Fruit fly (Drosophila melanogaster) whole organism, embryonic: ENCODE data around the gene CG33120.

ENCODE experiments used
- Antp ChIP-seq: fragments of 200-800 bp; sonication (Bioruptor generic); optimal IDR thresholded peaks from 3 replicates; lab custom pipeline; 2016; ENCODE audit warnings: missing biosample characterization, missing genetic modification characterization
- B-H2 ChIP-seq: fragments of 200-800 bp; sonication (Bioruptor generic); optimal IDR thresholded peaks from 2 replicates; lab custom pipeline; 2018; ENCODE audit warnings: missing biosample characterization, mild to moderate bottlenecking, missing genetic modification characterization
- CG10565 ChIP-seq: fragments of 200-800 bp; sonication (Bioruptor generic); optimal IDR thresholded peaks from 3 replicates; lab custom pipeline; 2016; ENCODE audit warnings: missing biosample characterization, mild to moderate bottlenecking, missing genetic modification characterization
- CG10654 ChIP-seq: fragments of 200-800 bp; sonication (Bioruptor generic); optimal IDR thresholded peaks from 2 replicates; lab custom pipeline; 2016; ENCODE audit warnings: missing biosample characterization, missing genetic modification characterization
- CG13287 ChIP-seq: fragments of 200-800 bp; sonication (Bioruptor generic); IDR thresholded peaks from 2 replicates; pipeline ENCODE4 v1.3.6; 2022; ENCODE audit warnings: missing biosample characterization, missing genetic modification characterization; ENCODE audit not compliant: partially characterized antibody
- CG13296 ChIP-seq: fragments of 200-800 bp; sonication (Bioruptor generic); optimal IDR thresholded peaks from 3 replicates; lab custom pipeline; 2018; ENCODE audit warnings: missing biosample characterization, mild to moderate bottlenecking, missing genetic modification characterization
- CG14667 ChIP-seq: fragments of 200-800 bp; sonication (Bioruptor generic); IDR thresholded peaks from 2 replicates; pipeline ENCODE4 v1.3.6; 2022; ENCODE audit warnings: missing biosample characterization, missing genetic modification characterization
- CG1603 ChIP-seq: fragments of 200-800 bp; sonication (Bioruptor generic); optimal IDR thresholded peaks from 2 replicates; lab custom pipeline; 2019; ENCODE audit warnings: missing biosample characterization, mild to moderate bottlenecking, missing genetic modification characterization, moderate library complexity
- CG16863 ChIP-seq: fragments of 200-800 bp; sonication (Bioruptor generic); optimal IDR thresholded peaks from 3 replicates; lab custom pipeline; 2016; ENCODE audit warnings: missing biosample characterization, missing genetic modification characterization
- CG17568 ChIP-seq: fragments of 200-800 bp; sonication (Bioruptor generic); optimal IDR thresholded peaks from 2 replicates; lab custom pipeline; 2018; ENCODE audit warnings: missing biosample characterization, mild to moderate bottlenecking, missing genetic modification characterization, moderate library complexity
- CG2678 ChIP-seq: fragments of 200-800 bp; sonication (Bioruptor generic); optimal IDR thresholded peaks from 3 replicates; lab custom pipeline; 2019; ENCODE audit warnings: missing biosample characterization, mild to moderate bottlenecking, missing genetic modification characterization, moderate library complexity
- CG32532 ChIP-seq: fragments of 200-800 bp; sonication (Bioruptor generic); IDR thresholded peaks from 2 replicates; pipeline ENCODE4 v1.3.6; 2022; ENCODE audit warnings: missing biosample characterization, missing genetic modification characterization
- CG34224 ChIP-seq: fragments of 200-800 bp; sonication (Bioruptor generic); IDR thresholded peaks from 3 replicates; pipeline ENCODE4 v1.3.6; 2022; ENCODE audit warnings: missing biosample characterization, missing genetic modification characterization; ENCODE audit not compliant: partially characterized antibody
- CG3847 ChIP-seq: fragments of 200-800 bp; sonication (Bioruptor generic); IDR thresholded peaks from 2 replicates; pipeline ENCODE4 v1.3.6; 2022; ENCODE audit warnings: missing biosample characterization, missing genetic modification characterization
- CG4328 ChIP-seq: fragments of 200-800 bp; sonication (Bioruptor generic); optimal IDR thresholded peaks from 3 replicates; lab custom pipeline; 2017; ENCODE audit warnings: missing biosample characterization, missing genetic modification reagents, missing genetic modification characterization
- CG4707 ChIP-seq: fragments of 200-800 bp; sonication (Bioruptor generic); optimal IDR thresholded peaks from 2 replicates; lab custom pipeline; 2018; ENCODE audit warnings: missing biosample characterization, mild to moderate bottlenecking, missing genetic modification characterization, moderate library complexity
- CG6254 ChIP-seq: fragments of 200-800 bp; sonication (Bioruptor generic); optimal IDR thresholded peaks from 3 replicates; lab custom pipeline; 2017; ENCODE audit warnings: mild to moderate bottlenecking, missing biosample characterization, missing genetic modification reagents, missing genetic modification characterization
- CG6654 ChIP-seq: fragments of 200-800 bp; sonication (Bioruptor generic); optimal IDR thresholded peaks from 2 replicates; lab custom pipeline; 2017; ENCODE audit warnings: missing biosample characterization, mild to moderate bottlenecking, missing genetic modification characterization
- CG6683 ChIP-seq: fragments of 200-800 bp; sonication (Bioruptor generic); optimal IDR thresholded peaks from 2 replicates; lab custom pipeline; 2017; ENCODE audit warnings: missing biosample characterization, mild to moderate bottlenecking, missing genetic modification characterization, missing genetic modification reagents
- CG9727 ChIP-seq: fragments of 200-800 bp; sonication (Bioruptor generic); optimal IDR thresholded peaks from 3 replicates; lab custom pipeline; 2017; ENCODE audit warnings: missing biosample characterization, mild to moderate bottlenecking, missing genetic modification characterization
- CrebB ChIP-seq: fragments of 200-800 bp; sonication (Bioruptor generic); optimal IDR thresholded peaks from 3 replicates; lab custom pipeline; 2018; ENCODE audit warnings: missing biosample characterization, mild to moderate bottlenecking, missing genetic modification characterization
- D19B ChIP-seq: fragments of 200-800 bp; sonication (Bioruptor generic); optimal IDR thresholded peaks from 2 replicates; lab custom pipeline; 2017; ENCODE audit warnings: missing biosample characterization, mild to moderate bottlenecking, missing genetic modification characterization
- H15 ChIP-seq: fragments of 200-800 bp; sonication (Bioruptor generic); IDR thresholded peaks from 3 replicates; pipeline ENCODE4 v1.3.6; 2022; ENCODE audit warnings: missing biosample characterization, missing genetic modification characterization
- Lim3 ChIP-seq: fragments of 200-800 bp; sonication (Bioruptor generic); IDR thresholded peaks from 2 replicates; pipeline ENCODE4 v1.3.6; 2022; ENCODE audit warnings: missing biosample characterization, missing genetic modification characterization
- Opbp ChIP-seq: fragments of 200-800 bp; sonication (Bioruptor generic); IDR thresholded peaks from 3 replicates; pipeline ENCODE4 v1.3.6; 2022; ENCODE audit warnings: missing biosample characterization, missing genetic modification characterization; ENCODE audit not compliant: partially characterized antibody
- Side ChIP-seq: fragments of 200-800 bp; sonication (Bioruptor generic); optimal IDR thresholded peaks from 2 replicates; lab custom pipeline; 2016; ENCODE audit warnings: missing biosample characterization, missing genetic modification characterization
- Sox102F ChIP-seq: fragments of 200-800 bp; sonication (Bioruptor generic); optimal IDR thresholded peaks from 2 replicates; lab custom pipeline; 2018; ENCODE audit warnings: missing biosample characterization, mild to moderate bottlenecking, missing genetic modification characterization, moderate library complexity
- Sry-δ ChIP-seq: fragments of 200-800 bp; sonication (Bioruptor generic); optimal IDR thresholded peaks from 2 replicates; lab custom pipeline; 2016; ENCODE audit warnings: missing biosample characterization, missing genetic modification characterization
- Xbp1 ChIP-seq: fragments of 200-800 bp; sonication (Bioruptor generic); optimal IDR thresholded peaks from 3 replicates; lab custom pipeline; 2016; ENCODE audit warnings: missing biosample characterization, mild to moderate bottlenecking, missing genetic modification characterization
- ap ChIP-seq: fragments of 200-800 bp; sonication (Bioruptor generic); IDR thresholded peaks from 2 replicates; pipeline ENCODE4 v1.3.6; 2022; ENCODE audit warnings: missing biosample characterization, missing genetic modification characterization
- bowl ChIP-seq: fragments of 200-800 bp; sonication (Bioruptor generic); IDR thresholded peaks from 2 replicates; pipeline ENCODE4 v1.3.6; 2022; ENCODE audit warnings: missing biosample characterization, missing genetic modification characterization
- cad ChIP-seq: fragments of >200 bp; optimal IDR thresholded peaks from 2 replicates; lab custom pipeline; 2017; ENCODE audit warnings: missing biosample characterization, missing genetic modification characterization
- dmrt11E ChIP-seq: fragments of 200-800 bp; sonication (Bioruptor generic); optimal IDR thresholded peaks from 3 replicates; lab custom pipeline; 2018; ENCODE audit warnings: missing biosample characterization, mild to moderate bottlenecking, missing genetic modification characterization, moderate library complexity
- dpn ChIP-seq, 2 experiments: fragments of 200-800 bp; sonication (Bioruptor generic); optimal IDR thresholded peaks; 3 replicates each; lab custom pipeline; 2016; ENCODE audit warnings: missing biosample characterization in 2 of 2, missing genetic modification characterization in 2 of 2
- knrl ChIP-seq: fragments of 200-800 bp; sonication (Bioruptor generic); IDR thresholded peaks from 3 replicates; pipeline ENCODE4 v1.3.6; 2022; ENCODE audit warnings: missing biosample characterization, missing genetic modification characterization; ENCODE audit not compliant: partially characterized antibody
- lilli ChIP-seq: fragments of 200-800 bp; sonication (Bioruptor generic); optimal IDR thresholded peaks from 3 replicates; lab custom pipeline; 2016; ENCODE audit warnings: missing biosample characterization, missing genetic modification characterization
- maf-S ChIP-seq: fragments of 200-800 bp; sonication (Bioruptor generic); optimal IDR thresholded peaks from 2 replicates; lab custom pipeline; 2016; ENCODE audit warnings: missing biosample characterization, missing genetic modification characterization
- mirr ChIP-seq: fragments of 200-800 bp; sonication (Bioruptor generic); optimal IDR thresholded peaks from 3 replicates; lab custom pipeline; 2018; ENCODE audit warnings: missing biosample characterization, mild to moderate bottlenecking, missing genetic modification characterization
- oc ChIP-seq: fragments of 200-800 bp; sonication (Bioruptor generic); optimal IDR thresholded peaks from 2 replicates; lab custom pipeline; 2018; ENCODE audit warnings: missing biosample characterization, mild to moderate bottlenecking, missing genetic modification characterization, moderate library complexity
- onecut ChIP-seq: fragments of 200-800 bp; sonication (Bioruptor generic); IDR thresholded peaks from 2 replicates; pipeline ENCODE4 v1.3.6; 2022; ENCODE audit warnings: missing biosample characterization, missing genetic modification characterization
- sc ChIP-seq, 3 experiments: fragments of >200 bp in 2 of 3; fragments of 200-800 bp in 1 of 3; sonication (Bioruptor generic) in 1 of 3; optimal IDR thresholded peaks; 2 replicates in 2 of 3; 3 replicates in 1 of 3; lab custom pipeline; 2017; ENCODE audit warnings: mild to moderate bottlenecking in 1 of 3, missing biosample characterization in 1 of 3, missing genetic modification characterization in 1 of 3, missing genetic modification reagents in 1 of 3
- schlank ChIP-seq: fragments of 200-800 bp; sonication (Bioruptor generic); optimal IDR thresholded peaks from 2 replicates; lab custom pipeline; 2018; ENCODE audit warnings: missing biosample characterization, mild to moderate bottlenecking, missing genetic modification characterization
- sens-2 ChIP-seq: fragments of 200-800 bp; sonication (Bioruptor generic); IDR thresholded peaks from 2 replicates; pipeline ENCODE4 v1.3.6; 2022; ENCODE audit warnings: missing biosample characterization, missing genetic modification characterization
- seq ChIP-seq: fragments of 200-800 bp; sonication (Bioruptor generic); IDR thresholded peaks from 2 replicates; pipeline ENCODE4 v1.3.6; 2022; ENCODE audit warnings: missing biosample characterization, missing genetic modification characterization
- sr ChIP-seq: fragments of 200-800 bp; sonication (Bioruptor generic); IDR thresholded peaks from 3 replicates; pipeline ENCODE4 v1.3.6; 2022; ENCODE audit warnings: missing biosample characterization, missing genetic modification characterization
- tap ChIP-seq: fragments of 200-800 bp; optimal IDR thresholded peaks from 3 replicates; lab custom pipeline; 2019; ENCODE audit warnings: missing biosample characterization, mild to moderate bottlenecking, missing genetic modification characterization, moderate library complexity
- unc-4 ChIP-seq: fragments of 200-800 bp; sonication (Bioruptor generic); IDR thresholded peaks from 2 replicates; pipeline ENCODE4 v1.3.6; 2022; ENCODE audit warnings: missing biosample characterization, missing genetic modification characterization; ENCODE audit not compliant: partially characterized antibody
- zen2 ChIP-seq: fragments of 200-800 bp; sonication (Bioruptor generic); IDR thresholded peaks from 3 replicates; pipeline ENCODE4 v1.3.6; 2022; ENCODE audit warnings: missing biosample characterization, missing genetic modification characterization; ENCODE audit not compliant: partially characterized antibody

The CG33120 gene

dm6 chr2L:18839143-18839872 is 5.1 kb downstream of the CG33120 start, which contains the start of gene CG10600 (continued):
- TF ChIP-seq maf-S (GFP tag; lab: Kevin White, UChicago) (peak; percentile 81), CG14667 (GFP tag; lab: Robert Waterston, UW) (peak; percentile 59), Side (GFP tag; lab: Kevin White, UChicago) (peak; percentile 90), mirr (GFP tag; lab: Kevin White, UChicago) (peak; percentile 69), CG13296 (GFP tag; lab: Kevin White, UChicago) (peak; percentile 65), oc (no peak), CG6254 (peak; percentile 28), Lim3 (GFP tag; lab: Robert Waterston, UW) (no peak), CG2678 (tag; lab: Kevin White, UChicago) (no peak), CG9727 (peak; percentile 48), D19B (GFP tag; lab: Kevin White, UChicago) (peak; percentile 45), CG10565 (no peak), bowl (GFP tag; lab: Robert Waterston, UW) (no peak), Xbp1 (GFP tag; lab: Kevin White, UChicago) (peak; percentile 89), CG16863 (peak; percentile 64), B-H2 (peak; percentile 91), tap (peak; percentile 18), CG4328 (GFP tag; lab: Kevin White, UChicago) (peak; percentile 65), Opbp (peak; percentile 90), H15 (GFP tag; lab: Robert Waterston, UW) (peak; percentile 53; the same call in 1 of the 3 replicates), CG3847 (peak; percentile 93), cad (no peak), CG13287 (GFP tag; lab: Robert Waterston, UW) (peak; percentile 90), sc (optimal IDR thresholded peaks at IDR 0.05; lab: Kevin White, UChicago) (no peak), sc (GFP tag; optimal IDR thresholded peaks at IDR 0.05; lab: Kevin White, UChicago) (peak; percentile 28), schlank (tag; lab: Kevin White, UChicago) (peak; percentile 77), ap (GFP tag; lab: Robert Waterston, UW) (no peak), CG10654 (GFP tag; lab: Kevin White, UChicago) (peak; percentile 75), knrl (GFP tag; lab: Robert Waterston, UW) (peak; percentile 85), CG6683 (no peak), unc-4 (GFP tag; lab: Robert Waterston, UW) (peak; percentile 86), dpn (GFP tag; optimal IDR thresholded peaks at IDR 0.05; lab: Kevin White, UChicago) (peak; percentile 90 to 91), seq (GFP tag; lab: Robert Waterston, UW) (no peak), sr (GFP tag; lab: Robert Waterston, UW) (0 out of 3 replicates have a peak, but pooled peaks have one; percentile 11), onecut (peak; percentile 91), dmrt11E (tag; lab: Kevin White, UChicago) (peak; percentile 54), sens-2 (GFP tag; lab: Robert Waterston, UW) (no peak), Sox102F (GFP tag; lab: Kevin White, UChicago) (no peak), Antp (GFP tag; lab: Kevin White, UChicago) (peak; percentile 93), CG32532 (GFP tag; lab: Robert Waterston, UW) (peak; percentile 86), zen2 (peak; percentile 88), CG4707 (GFP tag; lab: Kevin White, UChicago) (peak; percentile 47), CG17568 (no peak), CG34224 (GFP tag; lab: Robert Waterston, UW) (peak; percentile 88; the same call in 2 of the 3 replicates), CG1603 (tag; lab: Kevin White, UChicago) (peak; percentile 92), lilli (GFP tag; lab: Kevin White, UChicago) (peak; percentile 89), CG6654 (GFP tag; lab: Kevin White, UChicago) (no peak), Sry-δ (GFP tag; lab: Kevin White, UChicago) (peak; percentile 83), CrebB (tag; lab: Kevin White, UChicago) (peak; percentile 64)
